Worm (Caenorhabditis elegans) whole organism, L2 larva: ENCODE measurements around the gene F54D8.10.

Source experiments
- R02D3.7 ChIP-seq: fragments of 150-350 bp; optimal IDR thresholded peaks from 2 replicates; lab custom pipeline; 2014; ENCODE audit warnings: missing biosample characterization, missing genetic modification characterization
- ama-1 ChIP-seq: fragments of 150-350 bp; optimal IDR thresholded peaks from 2 replicates; lab custom pipeline; 2018; ENCODE audit warnings: inconsistent platforms
- blmp-1 ChIP-seq: sonication (generic microtip); optimal IDR thresholded peaks from 2 replicates; lab custom pipeline; 2017; ENCODE audit warnings: missing genetic modification characterization, mild to moderate bottlenecking, missing compliant biosample characterization, antibody characterized with exemption, moderate library complexity; ENCODE audit not compliant: insufficient read depth
- ceh-82 ChIP-seq: fragments of 150-350 bp; optimal IDR thresholded peaks from 2 replicates; lab custom pipeline; 2014; ENCODE audit warnings: missing biosample characterization, missing genetic modification characterization
- crh-2 ChIP-seq: sonication (generic microtip); optimal IDR thresholded peaks from 2 replicates; lab custom pipeline; 2017; ENCODE audit warnings: missing biosample characterization, missing genetic modification characterization
- lin-13 ChIP-seq: fragments of 150-350 bp; optimal IDR thresholded peaks from 2 replicates; lab custom pipeline; 2014; ENCODE audit warnings: missing biosample characterization, missing genetic modification reagents, missing genetic modification characterization
- lin-39 ChIP-seq: fragments of 150-350 bp; optimal IDR thresholded peaks from 2 replicates; lab custom pipeline; 2014; ENCODE audit warnings: missing biosample characterization, missing genetic modification reagents, missing genetic modification characterization
- nhr-12 ChIP-seq: fragments of 150-350 bp; optimal IDR thresholded peaks from 2 replicates; lab custom pipeline; 2014; ENCODE audit warnings: missing biosample characterization, missing genetic modification characterization
- nhr-237 ChIP-seq: fragments of 150-350 bp; optimal IDR thresholded peaks from 2 replicates; lab custom pipeline; 2014; ENCODE audit warnings: missing biosample characterization, missing genetic modification characterization
- peb-1 ChIP-seq: fragments of 150-350 bp; optimal IDR thresholded peaks from 2 replicates; lab custom pipeline; 2014; ENCODE audit warnings: missing biosample characterization, missing genetic modification characterization
- skn-1 ChIP-seq: sonication (generic microtip); optimal IDR thresholded peaks from 2 replicates; lab custom pipeline; 2017; ENCODE audit warnings: missing biosample characterization, missing genetic modification characterization
- snpc-4 ChIP-seq: fragments of 150-350 bp; optimal IDR thresholded peaks from 2 replicates; lab custom pipeline; 2014; ENCODE audit warnings: missing biosample characterization, missing genetic modification characterization

- TF ChIP-seq lin-13 (GFP tag; lab: Kevin White, UChicago) = no peak
- no peak for TF ChIP-seq R02D3.7 (tag; lab: Kevin White, UChicago)
- no peak for TF ChIP-seq blmp-1 (tag; lab: Kevin White, UChicago)
- TF ChIP-seq nhr-12 (tag; lab: Kevin White, UChicago) = no peak
- no peak for TF ChIP-seq crh-2 (tag; lab: Kevin White, UChicago)
- no peak for TF ChIP-seq snpc-4
- no peak for TF ChIP-seq ceh-82 (tag; lab: Kevin White, UChicago)
- no peak for TF ChIP-seq skn-1
- TF ChIP-seq peb-1 (tag; lab: Kevin White, UChicago) = no peak
- no peak for TF ChIP-seq nhr-237
- TF ChIP-seq lin-39 (tag; lab: Kevin White, UChicago) = no peak
- TF ChIP-seq ama-1 = no peak
These were observed 14.8 kb downstream of the F54D8.10 start, which contains the start of gene sax-2 for ce11 chrIII:5109401-5109800.
